Worm (Caenorhabditis elegans) whole organism, mixed stage, embryonic: ENCODE data around the gene cdk-12.
A peak's percentile ranks its signal among the peaks of the same experiment; 100 is the strongest.

ENCODE experiments used
- ceh-39 ChIP-seq: fragments of 150-350 bp; optimal IDR thresholded peaks from 2 replicates; lab custom pipeline; 2014; ENCODE audit warnings: missing biosample characterization, missing genetic modification characterization
- mab-5 ChIP-seq: fragments of 150-350 bp; optimal IDR thresholded peaks from 2 replicates; lab custom pipeline; 2014; ENCODE audit warnings: missing biosample characterization, missing genetic modification characterization
- nhr-237 ChIP-seq: fragments of 150-350 bp; optimal IDR thresholded peaks from 2 replicates; lab custom pipeline; 2014; ENCODE audit warnings: missing biosample characterization, missing genetic modification characterization
- nhr-28 ChIP-seq: fragments of 150-350 bp; optimal IDR thresholded peaks from 2 replicates; lab custom pipeline; 2014; ENCODE audit warnings: missing biosample characterization, missing genetic modification characterization
- nhr-76 ChIP-seq: sonication (generic microtip); optimal IDR thresholded peaks from 2 replicates; lab custom pipeline; 2017; ENCODE audit warnings: missing biosample characterization, missing genetic modification characterization
- pha-4 ChIP-seq: fragments of 150-350 bp; optimal IDR thresholded peaks from 2 replicates; lab custom pipeline; 2018; ENCODE audit warnings: missing biosample characterization, missing genetic modification reagents, missing genetic modification characterization
- sptf-1 ChIP-seq: sonication (generic microtip); optimal IDR thresholded peaks from 2 replicates; lab custom pipeline; 2017; ENCODE audit warnings: mild to moderate bottlenecking, missing genetic modification characterization, moderate library complexity, missing compliant biosample characterization
- unc-62 ChIP-seq: fragments of 150-350 bp; optimal IDR thresholded peaks from 2 replicates; lab custom pipeline; 2014; ENCODE audit warnings: missing biosample characterization, missing genetic modification reagents, missing genetic modification characterization

DNA sequence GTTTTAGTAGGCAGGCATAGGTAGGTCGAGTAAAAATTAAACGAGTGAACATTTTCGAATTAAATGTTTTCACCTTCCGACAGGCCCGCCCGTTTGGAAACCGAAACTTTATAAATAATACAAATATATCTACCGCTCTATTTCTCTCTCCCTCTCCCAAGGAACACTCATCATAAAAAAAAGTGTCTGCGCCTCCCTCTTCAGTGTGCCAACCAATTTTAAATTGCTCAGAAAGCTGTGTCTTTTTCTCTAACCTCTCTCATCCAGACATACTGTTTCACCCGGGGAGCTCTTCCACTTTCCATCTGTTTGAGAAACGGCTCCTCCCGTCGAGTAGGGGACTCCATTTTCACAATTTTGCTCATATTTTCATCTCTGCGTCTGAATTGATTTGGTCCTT lies 9.7 kb upstream of the cdk-12 start:
- TF ChIP-seq pha-4 (no peak), mab-5 (tag; lab: Kevin White, UChicago) (no peak), ceh-39 (no peak), nhr-28 (tag; lab: Kevin White, UChicago) (no peak), nhr-237 (tag; lab: Kevin White, UChicago) (peak; percentile 30), sptf-1 (no peak), nhr-76 (tag; lab: Kevin White, UChicago) (no peak), unc-62 (no peak)
